Fruit fly (Drosophila melanogaster) whole organism, prepupa: ENCODE results near the gene CG16854.

Experiments used
- Blimp-1 ChIP-seq: fragments of 200-800 bp; sonication (Bioruptor generic); optimal IDR thresholded peaks from 3 replicates; lab custom pipeline; 2017; ENCODE audit warnings: missing biosample characterization, missing genetic modification characterization, mild to moderate bottlenecking, moderate library complexity, missing genetic modification reagents
- CG10631 ChIP-seq: fragments of 200-800 bp; sonication (Bioruptor generic); optimal IDR thresholded peaks from 2 replicates; lab custom pipeline; 2016; ENCODE audit warnings: missing biosample characterization, missing genetic modification characterization
- CG10669 ChIP-seq: fragments of 200-800 bp; sonication (Bioruptor generic); optimal IDR thresholded peaks from 3 replicates; lab custom pipeline; 2018; ENCODE audit warnings: missing biosample characterization, mild to moderate bottlenecking, missing genetic modification characterization, moderate library complexity
- CG11294 ChIP-seq: fragments of 200-800 bp; sonication (Bioruptor generic); IDR thresholded peaks from 2 replicates; pipeline ENCODE4 v1.3.6; 2022; ENCODE audit warnings: missing biosample characterization, missing genetic modification characterization
- CG11762 ChIP-seq: fragments of 200-800 bp; sonication (Bioruptor generic); optimal IDR thresholded peaks from 3 replicates; lab custom pipeline; 2016; ENCODE audit warnings: missing biosample characterization, missing genetic modification characterization; ENCODE audit not compliant: insufficient read depth
- CG15336 ChIP-seq: fragments of 200-800 bp; sonication (Bioruptor generic); IDR thresholded peaks from 2 replicates; pipeline ENCODE4 v1.3.6; 2022; ENCODE audit warnings: missing biosample characterization, missing genetic modification characterization
- CG1621 ChIP-seq: fragments of 200-800 bp; sonication (Bioruptor generic); optimal IDR thresholded peaks from 3 replicates; lab custom pipeline; 2018; ENCODE audit warnings: missing biosample characterization, mild to moderate bottlenecking, missing genetic modification characterization
- CG16779 ChIP-seq: fragments of 200-800 bp; sonication (Bioruptor generic); optimal IDR thresholded peaks from 3 replicates; lab custom pipeline; 2017; ENCODE audit warnings: missing biosample characterization, mild to moderate bottlenecking, missing genetic modification characterization
- CG3032 ChIP-seq: fragments of 200-800 bp; optimal IDR thresholded peaks from 2 replicates; lab custom pipeline; 2019; ENCODE audit warnings: missing biosample characterization, mild to moderate bottlenecking, missing genetic modification characterization, moderate library complexity
- CG31627 ChIP-seq: fragments of 200-800 bp; sonication (Bioruptor generic); optimal IDR thresholded peaks from 3 replicates; lab custom pipeline; 2016; ENCODE audit warnings: missing biosample characterization, missing genetic modification characterization
- CG3919 ChIP-seq: fragments of 200-800 bp; sonication (Bioruptor generic); optimal IDR thresholded peaks from 3 replicates; lab custom pipeline; 2016; ENCODE audit warnings: missing biosample characterization, missing genetic modification characterization
- CG6163 ChIP-seq: fragments of 200-800 bp; sonication (Bioruptor generic); IDR thresholded peaks from 3 replicates; pipeline ENCODE4 v1.3.6; 2022; ENCODE audit warnings: missing biosample characterization, missing genetic modification characterization
- CG6808 ChIP-seq: fragments of 200-800 bp; sonication (Bioruptor generic); optimal IDR thresholded peaks from 3 replicates; lab custom pipeline; 2017; ENCODE audit warnings: missing biosample characterization, missing genetic modification characterization, mild to moderate bottlenecking, moderate library complexity, missing genetic modification reagents
- CG6854 ChIP-seq: fragments of 200-800 bp; sonication (Bioruptor generic); optimal IDR thresholded peaks from 2 replicates; lab custom pipeline; 2017; ENCODE audit warnings: missing biosample characterization, mild to moderate bottlenecking, missing genetic modification characterization
- CG7368 ChIP-seq: fragments of 200-800 bp; sonication (Bioruptor generic); optimal IDR thresholded peaks from 3 replicates; lab custom pipeline; 2016; ENCODE audit warnings: missing biosample characterization, missing genetic modification characterization
- CG8119 ChIP-seq: fragments of 200-800 bp; sonication (Bioruptor generic); IDR thresholded peaks from 3 replicates; pipeline ENCODE4 v1.3.6; 2022; ENCODE audit warnings: missing biosample characterization, missing genetic modification characterization
- CG8319 ChIP-seq: fragments of 200-800 bp; sonication (Bioruptor generic); optimal IDR thresholded peaks from 3 replicates; lab custom pipeline; 2016; ENCODE audit warnings: missing biosample characterization, missing genetic modification characterization
- CG8632 ChIP-seq: fragments of 200-800 bp; sonication (Bioruptor generic); optimal IDR thresholded peaks from 3 replicates; lab custom pipeline; 2016; ENCODE audit warnings: missing biosample characterization, missing genetic modification characterization
- CG9139 ChIP-seq: fragments of 200-800 bp; sonication (Bioruptor generic); optimal IDR thresholded peaks from 3 replicates; lab custom pipeline; 2017; ENCODE audit warnings: missing biosample characterization, mild to moderate bottlenecking, missing genetic modification characterization
- Eip75B ChIP-seq: fragments of 200-800 bp; sonication (Bioruptor generic); optimal IDR thresholded peaks from 3 replicates; lab custom pipeline; 2016; ENCODE audit warnings: missing biosample characterization, missing genetic modification characterization
- Ets21C ChIP-seq: fragments of 200-800 bp; sonication (Bioruptor generic); optimal IDR thresholded peaks from 3 replicates; lab custom pipeline; 2016; ENCODE audit warnings: missing biosample characterization, missing genetic modification characterization
- Ets96B ChIP-seq: fragments of 200-800 bp; optimal IDR thresholded peaks from 2 replicates; lab custom pipeline; 2019; ENCODE audit warnings: missing biosample characterization, mild to moderate bottlenecking, missing genetic modification characterization, moderate library complexity
- Gug ChIP-seq: fragments of 200-800 bp; sonication (Bioruptor generic); IDR thresholded peaks from 2 replicates; pipeline ENCODE4 v1.3.6; 2022; ENCODE audit warnings: missing biosample characterization, missing genetic modification characterization
- Hr38 ChIP-seq: sonication (Bioruptor generic); optimal IDR thresholded peaks from 2 replicates; lab custom pipeline; 2016; ENCODE audit warnings: missing biosample characterization, missing genetic modification characterization
- Hr39 ChIP-seq: fragments of 200-800 bp; sonication (Bioruptor generic); optimal IDR thresholded peaks from 2 replicates; lab custom pipeline; 2016; ENCODE audit warnings: missing biosample characterization, missing genetic modification characterization
- Hr4 ChIP-seq: fragments of 200-800 bp; sonication (Bioruptor generic); optimal IDR thresholded peaks from 3 replicates; lab custom pipeline; 2016; ENCODE audit warnings: missing biosample characterization, missing genetic modification characterization
- Lpt ChIP-seq: fragments of 200-800 bp; sonication (Bioruptor generic); optimal IDR thresholded peaks from 3 replicates; lab custom pipeline; 2016; ENCODE audit warnings: missing biosample characterization, missing genetic modification characterization
- Met ChIP-seq: fragments of 200-800 bp; sonication (Bioruptor generic); optimal IDR thresholded peaks from 3 replicates; lab custom pipeline; 2016; ENCODE audit warnings: missing biosample characterization, missing genetic modification characterization
- OdsH ChIP-seq: fragments of 200-800 bp; sonication (Bioruptor generic); optimal IDR thresholded peaks from 3 replicates; lab custom pipeline; 2016; ENCODE audit warnings: missing biosample characterization, missing genetic modification characterization
- Smox ChIP-seq: fragments of 200-800 bp; sonication (Bioruptor generic); optimal IDR thresholded peaks from 3 replicates; lab custom pipeline; 2016; ENCODE audit warnings: missing biosample characterization, missing genetic modification characterization
- achi ChIP-seq: fragments of 200-800 bp; sonication (Bioruptor generic); optimal IDR thresholded peaks from 3 replicates; lab custom pipeline; 2016; ENCODE audit warnings: missing biosample characterization, missing genetic modification characterization
- cyc ChIP-seq: fragments of 200-800 bp; sonication (Bioruptor generic); optimal IDR thresholded peaks from 3 replicates; lab custom pipeline; 2016; ENCODE audit warnings: missing biosample characterization, missing genetic modification characterization
- dac ChIP-seq: fragments of 200-800 bp; sonication (Bioruptor generic); optimal IDR thresholded peaks from 2 replicates; lab custom pipeline; 2017; ENCODE audit warnings: missing biosample characterization, mild to moderate bottlenecking, missing genetic modification characterization
- eg ChIP-seq: fragments of 200-800 bp; sonication (Bioruptor generic); IDR thresholded peaks from 3 replicates; pipeline ENCODE4 v1.3.6; 2022; ENCODE audit warnings: missing biosample characterization, missing genetic modification characterization
- esn ChIP-seq: fragments of 200-800 bp; sonication (Bioruptor generic); optimal IDR thresholded peaks from 2 replicates; lab custom pipeline; 2016; ENCODE audit warnings: missing biosample characterization, mild to moderate bottlenecking, missing genetic modification characterization, moderate library complexity
- fd59A ChIP-seq: fragments of 200-800 bp; sonication (Bioruptor generic); optimal IDR thresholded peaks from 2 replicates; lab custom pipeline; 2017; ENCODE audit warnings: missing biosample characterization, mild to moderate bottlenecking, missing genetic modification characterization, missing genetic modification reagents
- fd85E ChIP-seq: fragments of 200-800 bp; sonication (Bioruptor generic); optimal IDR thresholded peaks from 3 replicates; lab custom pipeline; 2016; ENCODE audit warnings: missing biosample characterization, missing genetic modification characterization
- fkh ChIP-seq: fragments of 200-800 bp; sonication (Bioruptor generic); optimal IDR thresholded peaks from 3 replicates; lab custom pipeline; 2017; ENCODE audit warnings: missing biosample characterization, mild to moderate bottlenecking, missing genetic modification characterization, moderate library complexity
- lz ChIP-seq: fragments of 200-800 bp; sonication (Bioruptor generic); optimal IDR thresholded peaks from 3 replicates; lab custom pipeline; 2016; ENCODE audit warnings: missing biosample characterization, missing genetic modification characterization
- net ChIP-seq: fragments of 200-800 bp; sonication (Bioruptor generic); optimal IDR thresholded peaks from 3 replicates; lab custom pipeline; 2016; ENCODE audit warnings: missing biosample characterization, missing genetic modification characterization
- spab ChIP-seq: fragments of 200-800 bp; sonication (Bioruptor generic); optimal IDR thresholded peaks from 2 replicates; lab custom pipeline; 2017; ENCODE audit warnings: missing biosample characterization, mild to moderate bottlenecking, missing genetic modification characterization, missing genetic modification reagents
- ss ChIP-seq, 2 experiments: fragments of 200-800 bp; sonication (Bioruptor generic); optimal IDR thresholded peaks; 2 replicates in 1 of 2; 3 replicates in 1 of 2; lab custom pipeline; 2017 to 2018; ENCODE audit warnings: mild to moderate bottlenecking in 2 of 2, missing biosample characterization in 2 of 2, missing genetic modification characterization in 2 of 2, moderate library complexity in 1 of 2
- svp ChIP-seq: fragments of 200-800 bp; sonication (Bioruptor generic); peaks from one replicate; lab custom pipeline; 2016; ENCODE audit warnings: missing biosample characterization, missing genetic modification characterization
- topi ChIP-seq: fragments of 200-800 bp; sonication (Bioruptor generic); optimal IDR thresholded peaks from 3 replicates; lab custom pipeline; 2016; ENCODE audit warnings: missing biosample characterization, missing genetic modification characterization
- vri ChIP-seq: fragments of 200-800 bp; sonication (Bioruptor generic); optimal IDR thresholded peaks from 3 replicates; lab custom pipeline; 2016; ENCODE audit warnings: missing biosample characterization, mild to moderate bottlenecking, missing genetic modification characterization

Gene CG16854

DNA sequence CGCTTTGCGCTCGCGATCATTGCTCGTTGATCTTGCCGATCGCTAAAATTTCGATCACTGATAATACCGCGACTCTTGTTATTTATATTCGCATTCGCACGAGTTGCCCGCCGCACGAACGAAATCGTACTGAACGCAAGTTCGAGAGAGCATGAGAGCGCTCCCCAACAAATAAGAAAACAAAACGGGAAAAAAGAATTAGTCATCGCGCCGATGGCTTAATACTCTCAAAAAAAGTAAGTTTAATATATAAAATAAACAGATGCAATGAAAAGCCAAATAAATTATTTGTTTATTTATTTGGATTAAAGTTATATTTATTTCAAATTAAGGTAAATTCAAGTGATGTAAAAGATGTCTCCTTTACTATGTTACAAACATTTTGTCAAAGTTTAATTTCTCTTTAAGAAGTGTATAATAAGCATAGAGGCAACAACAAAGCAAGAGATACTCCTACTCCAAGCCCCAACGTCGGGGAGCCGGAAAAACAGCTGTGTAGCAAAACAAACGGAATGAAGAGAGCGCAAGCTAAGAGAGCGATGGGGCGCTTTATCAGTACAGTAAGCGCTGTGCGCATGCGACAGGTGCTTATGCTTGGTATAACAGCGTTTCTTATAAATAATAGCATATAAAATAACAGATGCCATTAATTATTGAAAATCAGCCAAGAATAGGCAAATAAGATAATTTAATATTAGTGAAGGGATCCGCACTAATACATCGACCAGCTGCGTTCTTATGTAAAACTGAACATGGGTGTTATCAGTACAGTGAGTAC, 29.0 kb upstream of the CG16854 start (continued):
- TF ChIP-seq lz (peak; percentile 62), Hr4 (peak; percentile 77), net (GFP tag; lab: Kevin White, UChicago) (peak; percentile 52), CG8632 (peak; percentile 60), CG10669 (GFP tag; lab: Kevin White, UChicago) (peak; percentile 74), Lpt (GFP tag; lab: Kevin White, UChicago) (peak; percentile 54), achi (peak; percentile 66), CG6808 (peak; percentile 78), cyc (GFP tag; lab: Kevin White, UChicago) (peak; percentile 55), Met (GFP tag; lab: Kevin White, UChicago) (peak; percentile 82), fkh (GFP tag; lab: Kevin White, UChicago) (peak; percentile 64), Hr38 (GFP tag; lab: Kevin White, UChicago) (no peak), fd85E (GFP tag; lab: Kevin White, UChicago) (no peak), CG9139 (GFP tag; lab: Kevin White, UChicago) (peak; percentile 76), vri (peak; percentile 56), esn (peak; percentile 88), CG11762 (peak; percentile 21), fd59A (GFP tag; lab: Kevin White, UChicago) (peak; percentile 60), CG7368 (GFP tag; lab: Kevin White, UChicago) (peak; percentile 71), Ets21C (GFP tag; lab: Kevin White, UChicago) (peak; percentile 52), dac (GFP tag; lab: Kevin White, UChicago) (peak; percentile 3), spab (GFP tag; lab: Kevin White, UChicago) (peak; percentile 74), eg (GFP tag; lab: Robert Waterston, UW) (peak; percentile 66), CG6854 (GFP tag; lab: Kevin White, UChicago) (peak; percentile 80), Blimp-1 (peak; percentile 72), CG15336 (GFP tag; lab: Robert Waterston, UW) (peak; percentile 71), Eip75B (peak; percentile 80), Hr39 (GFP tag; lab: Kevin White, UChicago) (peak; percentile 67), CG8119 (GFP tag; lab: Robert Waterston, UW) (peak; percentile 84), ss (GFP tag; optimal IDR thresholded peaks at IDR 0.05; lab: Kevin White, UChicago) (peak; percentile 88 to 91), CG11294 (GFP tag; lab: Robert Waterston, UW) (peak; percentile 17; the same call in 1 of the 2 replicates)

DNA sequence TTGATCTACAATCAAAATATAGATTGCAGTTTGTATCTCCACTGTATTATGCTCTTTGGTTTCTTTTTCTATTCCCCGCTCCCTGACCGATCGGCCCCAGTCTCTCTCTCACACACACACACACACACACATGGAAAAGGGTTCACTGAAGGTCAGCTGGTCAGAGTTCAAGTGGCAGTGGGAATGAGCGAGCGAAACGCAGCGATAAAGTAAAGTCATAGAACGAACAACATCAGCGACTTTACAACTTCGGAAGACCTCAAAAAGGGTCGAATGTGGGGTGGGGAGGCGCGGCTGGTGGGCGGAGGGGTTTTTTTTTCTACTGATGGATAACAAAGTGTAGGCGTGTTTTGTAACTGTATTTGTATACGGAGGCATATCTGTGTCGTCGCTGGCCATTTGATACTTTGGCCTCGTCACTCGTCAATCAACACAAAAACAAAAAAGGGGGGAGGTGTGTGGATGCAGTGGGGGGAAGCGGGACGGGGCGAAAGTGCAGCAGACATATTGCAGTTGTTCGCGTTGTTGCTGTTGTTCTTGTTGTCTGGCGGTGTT, 28.3 kb upstream of the CG16854 start:
- TF ChIP-seq Hr4: no peak
- no peak for TF ChIP-seq CG3919
- no peak for TF ChIP-seq Smox (GFP tag; lab: Kevin White, UChicago)
- TF ChIP-seq CG1621: no peak
- no peak for TF ChIP-seq CG7368 (GFP tag; lab: Kevin White, UChicago)
- TF ChIP-seq CG3032 (tag; lab: Kevin White, UChicago): no peak
- peak; percentile 18; the same call in 1 of the 2 replicates for TF ChIP-seq CG15336 (GFP tag; lab: Robert Waterston, UW)
- TF ChIP-seq CG8319 (GFP tag; lab: Kevin White, UChicago): no peak
- TF ChIP-seq CG11294 (GFP tag; lab: Robert Waterston, UW): 0 out of 2 replicates have a peak, but pooled peaks have one; percentile 1
- no peak for TF ChIP-seq OdsH (GFP tag; lab: Kevin White, UChicago)
- TF ChIP-seq cyc (GFP tag; lab: Kevin White, UChicago): no peak
- peak; percentile 73 for TF ChIP-seq svp (GFP tag; lab: Kevin White, UChicago)
- TF ChIP-seq Ets96B (tag; lab: Kevin White, UChicago): no peak
- no peak for TF ChIP-seq net (GFP tag; lab: Kevin White, UChicago)
- TF ChIP-seq ss (GFP tag; optimal IDR thresholded peaks at IDR 0.05; lab: Kevin White, UChicago): no peak
- 0 out of 2 replicates have a peak, but pooled peaks have one; percentile 21 for TF ChIP-seq Gug (GFP tag; lab: Robert Waterston, UW)
- TF ChIP-seq CG10631 (GFP tag; lab: Kevin White, UChicago): no peak
- no peak for TF ChIP-seq topi
- no peak for TF ChIP-seq Hr39 (GFP tag; lab: Kevin White, UChicago)
- TF ChIP-seq Hr38 (GFP tag; lab: Kevin White, UChicago): no peak
- TF ChIP-seq CG31627: no peak
- no peak for TF ChIP-seq CG16779 (tag; lab: Kevin White, UChicago)
- no peak for TF ChIP-seq achi
- no peak for TF ChIP-seq fkh (GFP tag; lab: Kevin White, UChicago)
- TF ChIP-seq fd85E (GFP tag; lab: Kevin White, UChicago): no peak
- 0 out of 3 replicates have a peak, but pooled peaks have one; percentile 7 for TF ChIP-seq CG6163
- no peak for TF ChIP-seq Lpt (GFP tag; lab: Kevin White, UChicago)
- TF ChIP-seq, all 60 proteins: peak for 5
